Worm (Caenorhabditis elegans) whole organism, midembryonic: ENCODE results near the gene tftc-5.

Experiments
- T22C8.4 ChIP-seq: fragments of 200-800 bp; sonication (Bioruptor generic); IDR thresholded peaks from 2 replicates; pipeline ENCODE4 v1.3.6; 2022; ENCODE audit warnings: missing genetic modification characterization, missing compliant biosample characterization
- cog-1 ChIP-seq: sonication (generic microtip); optimal IDR thresholded peaks from 2 replicates; lab custom pipeline; 2016; ENCODE audit warnings: missing genetic modification characterization, missing compliant biosample characterization
- flt-1 ChIP-seq: fragments of 200-800 bp; sonication (Bioruptor generic); IDR thresholded peaks from 2 replicates; pipeline ENCODE4 v1.3.6; 2022; ENCODE audit warnings: missing genetic modification characterization, missing compliant biosample characterization
- klf-2 ChIP-seq: fragments of 200-800 bp; sonication (Bioruptor generic); conservative IDR thresholded peaks from 2 replicates; pipeline ENCODE4 v1.3.6; 2022; ENCODE audit warnings: missing genetic modification reagents, missing genetic modification characterization, missing compliant biosample characterization
- med-1 ChIP-seq: sonication (generic microtip); optimal IDR thresholded peaks from 2 replicates; lab custom pipeline; 2017; ENCODE audit warnings: missing genetic modification characterization, mild to moderate bottlenecking, missing compliant biosample characterization, antibody characterized with exemption, missing genetic modification reagents; ENCODE audit not compliant: insufficient read depth
- ref-1 ChIP-seq: fragments of 200-800 bp; sonication (Bioruptor generic); conservative IDR thresholded peaks from 2 replicates; pipeline ENCODE4 v1.3.6; 2022; ENCODE audit warnings: missing genetic modification reagents, missing genetic modification characterization, missing compliant biosample characterization
- tab-1 ChIP-seq: fragments of 200-800 bp; sonication (Bioruptor generic); IDR thresholded peaks from 2 replicates; pipeline ENCODE4 v1.3.6; 2022; ENCODE audit warnings: missing genetic modification characterization, missing compliant biosample characterization
- ztf-23 ChIP-seq: fragments of 200-800 bp; sonication (Bioruptor generic); IDR thresholded peaks from 2 replicates; pipeline ENCODE4 v1.3.6; 2022; ENCODE audit warnings: missing genetic modification reagents, missing genetic modification characterization, missing compliant biosample characterization
- ztf-29 ChIP-seq: fragments of 200-800 bp; sonication (Bioruptor generic); IDR thresholded peaks from 2 replicates; pipeline ENCODE4 v1.3.6; 2022; ENCODE audit warnings: missing genetic modification reagents, missing genetic modification characterization, missing compliant biosample characterization

ce11 chrIII:3991362-3991761, 30.6 kb upstream of the tftc-5 start:
- TF ChIP-seq ref-1 (GFP tag; lab: Robert Waterston, UW) (no peak), med-1 (GFP tag; lab: Kevin White, UChicago) (no peak), ztf-29 (no peak), flt-1 (no peak), T22C8.4 (no peak), tab-1 (GFP tag; lab: Robert Waterston, UW) (no peak), cog-1 (tag; lab: Kevin White, UChicago) (no peak), klf-2 (GFP tag; lab: Robert Waterston, UW) (no peak), ztf-23 (GFP tag; lab: Robert Waterston, UW) (no peak)
